Worm (Caenorhabditis elegans): Measurements from ENCODE around the gene tmem-24.

DNA sequence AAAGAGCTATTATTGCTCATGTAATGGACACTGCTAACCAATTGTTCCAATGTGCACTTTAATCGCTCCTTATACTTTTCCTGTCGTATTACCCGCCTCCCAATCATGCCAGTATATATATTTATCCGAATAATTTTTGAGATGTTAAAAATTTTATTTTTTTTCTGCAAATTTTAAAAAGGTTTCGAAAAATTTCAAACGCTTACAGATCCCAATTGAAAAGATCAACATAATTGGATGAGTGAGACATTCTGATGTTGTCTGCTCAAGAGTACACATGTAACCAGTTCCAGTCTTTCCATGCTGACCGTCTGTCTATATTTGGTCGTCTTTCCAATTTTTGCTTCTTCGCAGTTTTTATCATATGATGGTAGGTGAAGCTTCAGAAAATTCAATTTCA, 14.5 kb upstream of the tmem-24 start, which contains the start of gene R11G1.1:
- no peak for TF ChIP-seq nhr-11 (tag; optimal IDR thresholded peaks at IDR 0.05)
- no peak for TF ChIP-seq nhr-10 (tag; optimal IDR thresholded peaks at IDR 0.05)
- no peak for TF ChIP-seq pqm-1 (tag; optimal IDR thresholded peaks at IDR 0.05)
- TF ChIP-seq nhr-76 (tag; optimal IDR thresholded peaks at IDR 0.05): no peak
- TF ChIP-seq ceh-28 (tag; optimal IDR thresholded peaks at IDR 0.05): no peak
- no peak for TF ChIP-seq pha-4 (GFP tag; IDR thresholded peaks at IDR 0.05)
- TF ChIP-seq pha-4 (tag; optimal IDR thresholded peaks at IDR 0.05): no peak
- no peak for TF ChIP-seq snpc-1.2 (GFP tag; IDR thresholded peaks at IDR 0.05)
- TF ChIP-seq nhr-41 (GFP tag; IDR thresholded peaks at IDR 0.05): no peak
- no peak for TF ChIP-seq ama-1 (optimal IDR thresholded peaks at IDR 0.05)
- no peak for TF ChIP-seq ceh-82 (tag; optimal IDR thresholded peaks at IDR 0.05)
